Worm (Caenorhabditis elegans) whole organism, L4 larva: ENCODE data around the gene pygl-1.
A peak's percentile ranks its signal among the peaks of the same experiment; 100 is the strongest.

Experiments
- D1046.2 ChIP-seq: fragments of 200-800 bp; sonication (Bioruptor generic); IDR thresholded peaks from 2 replicates; pipeline ENCODE4 v1.3.6; 2022; ENCODE audit warnings: missing genetic modification characterization, missing compliant biosample characterization
- F37D6.2 ChIP-seq: sonication (generic microtip); optimal IDR thresholded peaks from 2 replicates; lab custom pipeline; 2016; ENCODE audit warnings: mild to moderate bottlenecking, missing genetic modification characterization, missing compliant biosample characterization
- F49E8.2 ChIP-seq: sonication (generic microtip); optimal IDR thresholded peaks from 2 replicates; lab custom pipeline; 2016; ENCODE audit warnings: missing compliant biosample characterization, mild to moderate bottlenecking, missing genetic modification characterization, borderline replicate concordance
- T20F7.1 ChIP-seq: fragments of 200-800 bp; sonication (Bioruptor generic); optimal IDR thresholded peaks from 2 replicates; lab custom pipeline; 2018; ENCODE audit warnings: mild to moderate bottlenecking, missing genetic modification characterization, missing compliant biosample characterization
- Y48G9A.11 ChIP-seq: fragments of 200-800 bp; sonication (Bioruptor generic); IDR thresholded peaks from 2 replicates; pipeline ENCODE4 v1.3.6; 2022; ENCODE audit warnings: missing genetic modification reagents, missing genetic modification characterization, missing compliant biosample characterization
- Y75B8A.6 ChIP-seq: fragments of 200-800 bp; sonication (Bioruptor generic); IDR thresholded peaks from 2 replicates; pipeline ENCODE4 v1.3.6; 2022; ENCODE audit warnings: missing genetic modification reagents, missing genetic modification characterization, missing compliant biosample characterization
- ZK337.2 ChIP-seq: fragments of 200-800 bp; sonication (Bioruptor generic); IDR thresholded peaks from 2 replicates; pipeline ENCODE4 v1.3.6; 2022; ENCODE audit warnings: missing genetic modification reagents, missing genetic modification characterization, missing compliant biosample characterization
- aha-1 ChIP-seq: fragments of 150-350 bp; peaks from one replicate; lab custom pipeline; 2014; ENCODE audit warnings: missing biosample characterization, missing genetic modification characterization
- ama-1 ChIP-seq: fragments of 150-350 bp; optimal IDR thresholded peaks from 2 replicates; lab custom pipeline; 2014; ENCODE audit warnings: inconsistent platforms, mixed read lengths
- arid-1 ChIP-seq: fragments of 200-800 bp; sonication (Bioruptor generic); conservative IDR thresholded peaks from 2 replicates; pipeline ENCODE4 v1.3.6; 2022; ENCODE audit warnings: missing genetic modification reagents, missing genetic modification characterization, missing compliant biosample characterization
- ceh-28 ChIP-seq: fragments of 150-350 bp; optimal IDR thresholded peaks from 2 replicates; lab custom pipeline; 2014; ENCODE audit warnings: missing biosample characterization, missing genetic modification reagents, missing genetic modification characterization
- ceh-32 ChIP-seq: sonication (generic microtip); optimal IDR thresholded peaks from 2 replicates; lab custom pipeline; 2016; ENCODE audit warnings: mild to moderate bottlenecking, missing genetic modification characterization, missing compliant biosample characterization; ENCODE audit not compliant: poor library complexity
- ceh-44 ChIP-seq: fragments of 200-800 bp; sonication (Bioruptor generic); IDR thresholded peaks from 2 replicates; pipeline ENCODE4 v1.3.6; 2022; ENCODE audit warnings: missing genetic modification reagents, missing genetic modification characterization, missing compliant biosample characterization
- ceh-82 ChIP-seq: sonication (generic microtip); optimal IDR thresholded peaks from 2 replicates; lab custom pipeline; 2017; ENCODE audit warnings: missing biosample characterization, missing genetic modification characterization
- ctbp-1 ChIP-seq: fragments of 200-800 bp; sonication (Bioruptor generic); IDR thresholded peaks from 2 replicates; pipeline ENCODE4 v1.3.6; 2022; ENCODE audit warnings: missing genetic modification reagents, missing genetic modification characterization, missing compliant biosample characterization
- daf-12 ChIP-seq: fragments of 150-350 bp; optimal IDR thresholded peaks from 2 replicates; lab custom pipeline; 2014; ENCODE audit warnings: missing biosample characterization, missing genetic modification reagents, missing genetic modification characterization
- daf-8 ChIP-seq: fragments of 200-800 bp; sonication (Bioruptor generic); IDR thresholded peaks from 2 replicates; pipeline ENCODE4 v1.3.6; 2022; ENCODE audit warnings: missing genetic modification characterization, missing compliant biosample characterization
- duxl-1 ChIP-seq: sonication (generic microtip); optimal IDR thresholded peaks from 2 replicates; lab custom pipeline; 2016; ENCODE audit warnings: mild to moderate bottlenecking, missing genetic modification characterization, moderate library complexity, missing compliant biosample characterization; ENCODE audit not compliant: poor library complexity
- egl-27 ChIP-seq: sonication (generic microtip); optimal IDR thresholded peaks from 3 replicates; lab custom pipeline; 2017; ENCODE audit warnings: missing biosample characterization, missing genetic modification reagents, missing genetic modification characterization
- egl-43 ChIP-seq: fragments of 200-800 bp; sonication (Bioruptor generic); IDR thresholded peaks from 2 replicates; pipeline ENCODE4 v1.3.6; 2022; ENCODE audit warnings: missing genetic modification reagents, missing genetic modification characterization, missing compliant biosample characterization
- fkh-10 ChIP-seq: fragments of 150-350 bp; optimal IDR thresholded peaks from 2 replicates; lab custom pipeline; 2014; ENCODE audit warnings: missing biosample characterization, missing genetic modification reagents, missing genetic modification characterization
- gei-8 ChIP-seq: fragments of 200-800 bp; sonication (Bioruptor generic); optimal IDR thresholded peaks from 2 replicates; lab custom pipeline; 2018; ENCODE audit warnings: mild to moderate bottlenecking, missing genetic modification characterization, missing compliant biosample characterization
- hlh-11 ChIP-seq: fragments of 200-800 bp; sonication (Bioruptor generic); optimal IDR thresholded peaks from 2 replicates; lab custom pipeline; 2018; ENCODE audit warnings: mild to moderate bottlenecking, missing genetic modification characterization, missing compliant biosample characterization
- hlh-30 ChIP-seq: sonication (generic microtip); optimal IDR thresholded peaks from 2 replicates; lab custom pipeline; 2017; ENCODE audit warnings: antibody characterized with exemption, mild to moderate bottlenecking, missing genetic modification characterization, missing compliant biosample characterization; ENCODE audit not compliant: insufficient read depth
- jun-1 ChIP-seq: fragments of 150-350 bp; optimal IDR thresholded peaks from 2 replicates; lab custom pipeline; 2014; ENCODE audit warnings: missing biosample characterization, missing genetic modification reagents, missing genetic modification characterization
- lin-13 ChIP-seq: fragments of 150-350 bp; optimal IDR thresholded peaks from 2 replicates; lab custom pipeline; 2014; ENCODE audit warnings: missing biosample characterization, missing genetic modification reagents, missing genetic modification characterization
- lin-29 ChIP-seq: fragments of 200-800 bp; sonication (Bioruptor generic); IDR thresholded peaks from 2 replicates; pipeline ENCODE4 v1.3.6; 2022; ENCODE audit warnings: missing genetic modification reagents, missing genetic modification characterization, missing compliant biosample characterization
- lin-39 ChIP-seq: fragments of 150-350 bp; optimal IDR thresholded peaks from 2 replicates; lab custom pipeline; 2014; ENCODE audit warnings: missing biosample characterization, missing genetic modification reagents, missing genetic modification characterization
- madf-9 ChIP-seq: fragments of 200-800 bp; sonication (Bioruptor generic); conservative IDR thresholded peaks from 2 replicates; pipeline ENCODE4 v1.3.6; 2022; ENCODE audit warnings: missing genetic modification reagents, missing genetic modification characterization, missing compliant biosample characterization
- nhr-28 ChIP-seq: fragments of 150-350 bp; optimal IDR thresholded peaks from 2 replicates; lab custom pipeline; 2014; ENCODE audit warnings: missing biosample characterization, missing genetic modification characterization
- nhr-48 ChIP-seq: sonication (generic microtip); optimal IDR thresholded peaks from 2 replicates; lab custom pipeline; 2016; ENCODE audit warnings: mild to moderate bottlenecking, missing genetic modification characterization, missing compliant biosample characterization
- pha-4 ChIP-seq, 2 experiments: fragments of 150-350 bp in 1 of 2; fragments of 200-800 bp in 1 of 2; sonication (Bioruptor generic) in 1 of 2; IDR thresholded peaks in 1 of 2; optimal IDR thresholded peaks in 1 of 2; 2 replicates each; pipeline versions ENCODE4 v1.3.6 to Lab custom; 2014 to 2022; ENCODE audit warnings: missing genetic modification characterization in 2 of 2, missing genetic modification reagents in 2 of 2, missing biosample characterization in 1 of 2, missing compliant biosample characterization in 1 of 2
- php-3 ChIP-seq: fragments of 200-800 bp; sonication (Bioruptor generic); IDR thresholded peaks from 2 replicates; pipeline ENCODE4 v1.3.6; 2022; ENCODE audit warnings: missing genetic modification reagents, missing genetic modification characterization, missing compliant biosample characterization
- pqm-1 ChIP-seq: sonication (generic microtip); optimal IDR thresholded peaks from 2 replicates; lab custom pipeline; 2017; ENCODE audit warnings: missing biosample characterization, missing genetic modification characterization
- saeg-2 ChIP-seq: fragments of 200-800 bp; sonication (Bioruptor generic); IDR thresholded peaks from 2 replicates; pipeline ENCODE4 v1.3.6; 2022; ENCODE audit warnings: missing genetic modification reagents, missing genetic modification characterization, missing compliant biosample characterization
- set-16 ChIP-seq: fragments of 200-800 bp; sonication (Bioruptor generic); IDR thresholded peaks from 2 replicates; pipeline ENCODE4 v1.3.6; 2022; ENCODE audit warnings: missing genetic modification reagents, missing genetic modification characterization, missing compliant biosample characterization
- tra-1 ChIP-seq: fragments of 200-800 bp; sonication (Bioruptor generic); IDR thresholded peaks from 2 replicates; pipeline ENCODE4 v1.3.6; 2022; ENCODE audit warnings: missing genetic modification reagents, missing genetic modification characterization, missing compliant biosample characterization
- unc-130 ChIP-seq: sonication (generic microtip); optimal IDR thresholded peaks from 2 replicates; lab custom pipeline; 2016; ENCODE audit warnings: missing genetic modification reagents, missing genetic modification characterization, missing compliant biosample characterization
- unc-62 ChIP-seq, 3 experiments: fragments of 150-350 bp in 1 of 3; sonication (generic microtip); optimal IDR thresholded peaks in 2 of 3; peaks in 1 of 3; 1 replicate in 1 of 3; 2 replicates in 2 of 3; lab custom pipeline; 2014 to 2017; ENCODE audit warnings: missing biosample characterization in 3 of 3, missing genetic modification characterization in 3 of 3, missing genetic modification reagents in 3 of 3, missing genotype in 1 of 3
- vab-7 ChIP-seq: fragments of 200-800 bp; sonication (Bioruptor generic); IDR thresholded peaks from 2 replicates; pipeline ENCODE4 v1.3.6; 2022; ENCODE audit warnings: missing genetic modification reagents, missing genetic modification characterization, missing compliant biosample characterization
- zip-2 ChIP-seq: fragments of 150-350 bp; optimal IDR thresholded peaks from 2 replicates; lab custom pipeline; 2014; ENCODE audit warnings: missing biosample characterization, missing genetic modification characterization
- ztf-7 ChIP-seq: fragments of 150-350 bp; optimal IDR thresholded peaks from 2 replicates; lab custom pipeline; 2014; ENCODE audit warnings: missing biosample characterization, missing genetic modification characterization

Gene pygl-1

DNA sequence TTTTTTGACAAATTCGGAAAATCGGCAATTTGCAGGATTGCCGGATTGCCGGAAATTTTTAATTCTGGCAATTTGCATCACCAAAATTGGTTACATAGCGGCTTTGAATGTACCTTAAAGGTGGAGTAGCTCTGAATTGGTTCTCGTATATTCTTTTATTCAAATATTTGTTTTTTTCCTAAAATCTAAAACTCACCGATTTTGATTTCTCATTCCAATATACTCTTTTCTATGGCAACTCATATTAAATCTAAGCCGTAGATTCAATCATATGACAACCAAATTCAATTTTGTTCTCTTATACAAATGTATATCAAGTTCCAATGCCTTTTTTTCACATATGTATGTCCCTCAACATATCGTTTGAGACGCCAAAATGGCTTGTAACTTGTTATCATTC is 29.3 kb upstream of the pygl-1 start, which contains the start of gene sri-21:
sri-21 (plus strand) TSS at position 301 of the 400 bp plus-strand sequence.
- TF ChIP-seq zip-2: no peak
- TF ChIP-seq gei-8: no peak

DNA sequence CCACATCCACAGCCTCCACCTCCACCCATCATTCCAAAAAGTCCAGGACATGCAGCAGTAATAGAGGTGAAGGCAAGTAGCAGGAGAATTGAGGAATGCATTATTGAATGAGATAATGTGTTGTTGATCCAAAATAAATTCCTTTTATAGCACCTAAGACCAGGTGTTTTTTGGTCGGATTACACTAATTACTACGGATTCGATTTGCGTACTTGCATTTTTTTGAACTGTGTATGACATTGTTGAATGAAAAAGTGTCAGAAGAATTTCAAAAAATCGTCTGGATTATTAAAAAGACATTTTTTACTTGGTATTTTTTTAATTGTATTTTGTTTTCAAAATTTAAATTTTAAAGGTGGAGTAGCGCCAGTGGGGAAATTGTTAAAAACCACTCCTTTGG is 27.1 kb upstream of the pygl-1 start, which contains the start of gene grl-28:
grl-28 (minus strand) TSS at position 101 of the 400 bp plus-strand sequence.
- TF ChIP-seq F37D6.2 (tag; lab: Kevin White, UChicago) (no peak), hlh-30 (no peak), Y48G9A.11 (GFP tag; lab: Robert Waterston, UW) (no peak), arid-1 (GFP tag; lab: Robert Waterston, UW) (no peak), aha-1 (no peak), lin-29 (no peak), pha-4 (GFP tag; IDR thresholded peaks at IDR 0.05; lab: Robert Waterston, UW) (no peak), pha-4 (tag; optimal IDR thresholded peaks at IDR 0.05; lab: Kevin White, UChicago) (no peak), egl-43 (GFP tag; lab: Robert Waterston, UW) (no peak), saeg-2 (GFP tag; lab: Robert Waterston, UW) (no peak), T20F7.1 (GFP tag; lab: Kevin White, UChicago) (no peak), ceh-44 (GFP tag; lab: Robert Waterston, UW) (no peak), tra-1 (GFP tag; lab: Robert Waterston, UW) (no peak), ztf-7 (no peak)

DNA sequence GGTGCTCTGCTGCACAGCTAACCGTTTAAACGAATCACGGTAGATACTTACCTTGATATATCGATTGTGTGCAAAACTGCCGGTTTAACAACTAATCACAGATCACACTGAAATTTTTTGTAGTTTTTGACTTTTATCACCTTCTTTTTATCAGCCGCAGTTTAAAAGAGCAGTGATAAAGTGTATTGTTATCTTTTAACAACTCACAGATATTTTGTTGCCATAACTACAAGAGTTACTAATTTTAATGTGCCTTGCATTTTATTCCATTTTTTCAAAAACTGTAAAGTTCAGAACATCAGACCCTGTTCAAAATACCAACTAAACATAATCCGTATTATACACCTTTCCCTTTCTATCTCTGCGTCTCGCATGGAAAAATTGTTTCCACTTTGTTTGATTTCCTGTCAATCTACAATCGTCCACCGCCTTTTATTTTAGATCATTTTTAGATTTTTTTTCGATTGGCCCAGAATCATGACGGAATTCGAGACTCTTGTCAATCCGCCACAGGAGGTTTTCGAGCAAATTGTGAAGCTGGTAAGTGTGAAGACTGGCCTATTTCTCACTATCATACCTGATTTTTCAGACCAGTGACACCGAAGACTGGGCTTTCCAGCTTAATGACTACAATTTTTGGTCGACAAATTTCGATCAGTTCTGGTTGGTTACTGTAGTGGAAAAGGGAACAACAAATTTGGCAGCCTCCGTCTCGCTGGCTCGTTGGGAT is 25.9 kb upstream of the pygl-1 start, which contains the start of gene T24A6.20:
T24A6.20 (plus strand) TSS at position 395 of the 730 bp plus-strand sequence.
- TF ChIP-seq lin-13 (GFP tag; lab: Kevin White, UChicago): no peak
- TF ChIP-seq lin-39 (tag; lab: Kevin White, UChicago): no peak
- no peak for TF ChIP-seq jun-1 (tag; lab: Kevin White, UChicago)
- peak; percentile 79 for TF ChIP-seq nhr-28 (tag; lab: Kevin White, UChicago)
- TF ChIP-seq ceh-82 (tag; lab: Kevin White, UChicago): no peak
- no peak for TF ChIP-seq D1046.2
- TF ChIP-seq php-3 (GFP tag; lab: Robert Waterston, UW): 0 out of 2 replicates have a peak, but pooled peaks have one; percentile 45
- no peak for TF ChIP-seq fkh-10 (GFP tag; lab: Kevin White, UChicago)
- TF ChIP-seq pqm-1: peak; percentile 16
- TF ChIP-seq unc-62 (GFP tag; optimal IDR thresholded peaks at IDR 0.05 in 1 of 2; lab: Kevin White, UChicago): peak in 1 of 2 experiments; percentile 69
- no peak for TF ChIP-seq unc-62 (tag; optimal IDR thresholded peaks at IDR 0.05; lab: Kevin White, UChicago)
- TF ChIP-seq ceh-28 (tag; lab: Kevin White, UChicago): no peak

DNA sequence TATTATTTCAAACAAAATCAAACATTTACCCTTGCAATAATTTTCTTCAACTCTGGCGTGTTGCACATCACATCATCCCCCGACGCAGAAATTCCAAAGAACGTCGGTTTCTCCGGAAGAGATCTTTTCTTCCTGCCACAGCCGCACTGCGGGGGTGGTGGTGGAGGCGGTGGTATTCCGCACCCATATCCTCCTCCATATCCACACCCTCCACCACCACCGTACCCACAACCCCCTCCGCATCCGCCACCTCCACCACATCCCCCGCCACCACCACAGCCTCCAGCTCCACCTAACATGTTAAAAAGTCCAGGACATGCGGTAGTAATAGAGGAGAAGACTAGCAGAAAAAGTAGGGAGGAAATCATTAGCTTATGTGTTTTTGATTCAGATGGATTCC is 24.0 kb upstream of the pygl-1 start, which contains the start of gene grl-29:
grl-29 (minus strand) TSS at position 368 of the 400 bp plus-strand sequence.
- TF ChIP-seq egl-43 (GFP tag; lab: Robert Waterston, UW) (peak; percentile 70), set-16 (GFP tag; lab: Robert Waterston, UW) (peak; percentile 88; the same call in 1 of the 2 replicates), ctbp-1 (no peak), vab-7 (no peak), unc-130 (GFP tag; lab: Kevin White, UChicago) (no peak)

DNA sequence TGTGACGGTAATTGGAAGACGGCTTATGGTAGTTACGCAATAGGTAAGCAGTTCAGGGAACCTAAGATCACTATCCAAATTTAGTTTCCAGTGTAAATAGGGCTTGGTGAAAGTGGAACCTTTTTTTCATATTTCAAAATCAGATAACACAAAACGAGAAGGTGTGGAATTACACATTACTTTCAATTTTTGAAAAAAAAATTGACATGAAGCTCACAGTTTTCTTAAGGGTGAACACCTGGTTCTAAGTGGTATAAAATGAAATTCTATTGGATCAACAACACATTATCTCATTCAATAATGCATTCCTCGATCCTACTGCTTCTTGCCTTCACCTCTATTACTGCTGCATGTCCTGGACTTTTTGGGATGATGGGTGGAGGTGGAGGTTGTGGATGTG is 22.8 kb upstream of the pygl-1 start, which contains the start of gene grl-30:
grl-30 (plus strand) TSS at position 301 of the 400 bp plus-strand sequence.
- TF ChIP-seq hlh-11 (tag; lab: Kevin White, UChicago): no peak
- TF ChIP-seq ama-1 (lab: Kevin White, UChicago): no peak
- no peak for TF ChIP-seq nhr-48
- no peak for TF ChIP-seq ZK337.2 (GFP tag; lab: Robert Waterston, UW)
- no peak for TF ChIP-seq daf-12 (tag; lab: Kevin White, UChicago)
- no peak for TF ChIP-seq F49E8.2 (tag; lab: Kevin White, UChicago)
- TF ChIP-seq php-3 (GFP tag; lab: Robert Waterston, UW): no peak
- no peak for TF ChIP-seq aha-1
- no peak for TF ChIP-seq lin-13 (GFP tag; lab: Kevin White, UChicago)
- TF ChIP-seq ceh-32 (tag; lab: Kevin White, UChicago): no peak
- TF ChIP-seq nhr-28 (tag; lab: Kevin White, UChicago): no peak
- no peak for TF ChIP-seq Y75B8A.6
- no peak for TF ChIP-seq set-16 (GFP tag; lab: Robert Waterston, UW)
- no peak for TF ChIP-seq madf-9 (GFP tag; lab: Robert Waterston, UW)
- TF ChIP-seq Y48G9A.11 (GFP tag; lab: Robert Waterston, UW): no peak
- TF ChIP-seq egl-27 (tag; lab: Kevin White, UChicago): no peak
- no peak for TF ChIP-seq duxl-1 (tag; lab: Kevin White, UChicago)
- TF ChIP-seq tra-1 (GFP tag; lab: Robert Waterston, UW): no peak
- no peak for TF ChIP-seq daf-8 (GFP tag; lab: Robert Waterston, UW)
